Worm (Caenorhabditis elegans) whole organism, L1 larva: Measurements from ENCODE around the gene F46C5.6.

Source experiments
- Y116A8C.19 ChIP-seq: sonication (generic microtip); optimal IDR thresholded peaks from 2 replicates; lab custom pipeline; 2016; ENCODE audit warnings: missing compliant biosample characterization, missing genetic modification characterization, borderline replicate concordance
- blmp-1 ChIP-seq: fragments of 150-350 bp; optimal IDR thresholded peaks from 2 replicates; lab custom pipeline; 2014; ENCODE audit warnings: missing biosample characterization, missing genetic modification characterization
- ceh-82 ChIP-seq, 3 experiments: fragments of 150-350 bp in 1 of 3; sonication (generic microtip) in 2 of 3; optimal IDR thresholded peaks; 2 replicates each; lab custom pipeline; 2014 to 2017; ENCODE audit warnings: missing biosample characterization in 3 of 3, missing genetic modification characterization in 3 of 3
- ces-1 ChIP-seq: fragments of 150-350 bp; optimal IDR thresholded peaks from 2 replicates; lab custom pipeline; 2014; ENCODE audit warnings: missing biosample characterization, missing genetic modification reagents, missing genetic modification characterization
- efl-1 ChIP-seq, 4 experiments: fragments of 150-350 bp; optimal IDR thresholded peaks in 3 of 4; peaks in 1 of 4; 1 replicate in 1 of 4; 2 replicates in 3 of 4; lab custom pipeline; 2014; ENCODE audit warnings: missing biosample characterization in 2 of 4, missing genetic modification characterization in 2 of 4, missing genetic modification reagents in 2 of 4
- efl-3 ChIP-seq: fragments of 200-800 bp; sonication (Bioruptor generic); optimal IDR thresholded peaks from 2 replicates; lab custom pipeline; 2018; ENCODE audit warnings: mild to moderate bottlenecking, missing genetic modification characterization, missing compliant biosample characterization
- egl-13 ChIP-seq: sonication (generic microtip); optimal IDR thresholded peaks from 2 replicates; lab custom pipeline; 2016; ENCODE audit warnings: missing genotype, missing genetic modification reagents, missing genetic modification characterization, missing compliant biosample characterization
- egl-27 ChIP-seq, 2 experiments: fragments of 150-350 bp in 1 of 2; sonication (generic microtip); optimal IDR thresholded peaks; 3 replicates each; lab custom pipeline; 2017 to 2018; ENCODE audit warnings: missing biosample characterization in 2 of 2, missing genetic modification characterization in 2 of 2, missing genetic modification reagents in 2 of 2
- elt-3 ChIP-seq, 6 experiments: fragments of 150-350 bp in 1 of 6; sonication (generic microtip); optimal IDR thresholded peaks; 2 replicates each; lab custom pipeline; 2017 to 2018; ENCODE audit warnings: missing biosample characterization in 6 of 6, missing genetic modification characterization in 6 of 6, inconsistent platforms in 1 of 6
- fkh-10 ChIP-seq: sonication (generic microtip); optimal IDR thresholded peaks from 2 replicates; lab custom pipeline; 2017; ENCODE audit warnings: missing biosample characterization, missing genetic modification reagents, missing genetic modification characterization
- fkh-8 ChIP-seq: sonication (generic microtip); optimal IDR thresholded peaks from 2 replicates; lab custom pipeline; 2016; ENCODE audit warnings: mild to moderate bottlenecking, missing genetic modification characterization, missing compliant biosample characterization
- grh-1 ChIP-seq: fragments of 200-800 bp; sonication (Bioruptor generic); IDR thresholded peaks from 2 replicates; pipeline ENCODE4 v1.3.6; 2022; ENCODE audit warnings: missing genetic modification reagents, missing genetic modification characterization, missing compliant biosample characterization
- jun-1 ChIP-seq: fragments of 150-350 bp; optimal IDR thresholded peaks from 2 replicates; lab custom pipeline; 2014; ENCODE audit warnings: missing biosample characterization, missing genetic modification reagents, missing genetic modification characterization
- lin-14 ChIP-seq: fragments of 200-800 bp; sonication (Bioruptor generic); optimal IDR thresholded peaks from 2 replicates; lab custom pipeline; 2018; ENCODE audit warnings: mild to moderate bottlenecking, missing genetic modification characterization, moderate library complexity, missing compliant biosample characterization
- lin-35 ChIP-seq, 2 experiments: fragments of 150-350 bp; optimal IDR thresholded peaks; 2 replicates each; lab custom pipeline; 2014; ENCODE audit warnings: missing biosample characterization in 2 of 2, missing genetic modification characterization in 2 of 2, missing genetic modification reagents in 2 of 2
- lin-39 ChIP-seq: fragments of 150-350 bp; optimal IDR thresholded peaks from 2 replicates; lab custom pipeline; 2014; ENCODE audit warnings: missing biosample characterization, missing genetic modification reagents, missing genetic modification characterization
- lsy-2 ChIP-seq, 2 experiments: fragments of 150-350 bp; optimal IDR thresholded peaks; 2 replicates each; lab custom pipeline; 2014; ENCODE audit warnings: missing biosample characterization in 2 of 2, missing genetic modification characterization in 2 of 2
- nhr-19 ChIP-seq: fragments of 200-800 bp; sonication (Bioruptor generic); conservative IDR thresholded peaks from 2 replicates; pipeline ENCODE4 v1.3.6; 2022; ENCODE audit warnings: missing genetic modification characterization, missing compliant biosample characterization
- nhr-71 ChIP-seq: sonication (generic microtip); optimal IDR thresholded peaks from 2 replicates; lab custom pipeline; 2016; ENCODE audit warnings: mild to moderate bottlenecking, missing genetic modification characterization, moderate library complexity, missing compliant biosample characterization
- nhr-76 ChIP-seq: sonication (generic microtip); optimal IDR thresholded peaks from 2 replicates; lab custom pipeline; 2017; ENCODE audit warnings: missing biosample characterization, missing genetic modification characterization
- nhr-85 ChIP-seq: sonication (generic microtip); peaks from one replicate; lab custom pipeline; 2016; ENCODE audit warnings: missing genetic modification characterization, inconsistent platforms, missing compliant biosample characterization
- pax-3 ChIP-seq: fragments of 200-800 bp; sonication (Bioruptor generic); optimal IDR thresholded peaks from 2 replicates; lab custom pipeline; 2018; ENCODE audit warnings: mild to moderate bottlenecking, missing genetic modification characterization, moderate library complexity, missing compliant biosample characterization
- pqm-1 ChIP-seq: sonication (generic microtip); optimal IDR thresholded peaks from 3 replicates; lab custom pipeline; 2017; ENCODE audit warnings: missing biosample characterization, missing genetic modification characterization
- skn-1 ChIP-seq: fragments of 150-350 bp; optimal IDR thresholded peaks from 2 replicates; lab custom pipeline; 2014; ENCODE audit warnings: missing biosample characterization, missing genetic modification characterization
- snu-23 ChIP-seq: sonication (generic microtip); optimal IDR thresholded peaks from 2 replicates; lab custom pipeline; 2016; ENCODE audit warnings: missing genetic modification characterization, missing compliant biosample characterization
- sptf-1 ChIP-seq: fragments of 150-350 bp; optimal IDR thresholded peaks from 2 replicates; lab custom pipeline; 2014; ENCODE audit warnings: missing biosample characterization, missing genetic modification characterization
- tbx-2 ChIP-seq: sonication (generic microtip); optimal IDR thresholded peaks from 2 replicates; lab custom pipeline; 2016; ENCODE audit warnings: missing genetic modification characterization, missing compliant biosample characterization
- unc-62 ChIP-seq: fragments of 150-350 bp; optimal IDR thresholded peaks from 2 replicates; lab custom pipeline; 2014; ENCODE audit warnings: missing biosample characterization, missing genetic modification reagents, missing genetic modification characterization
- xbp-1 ChIP-seq: sonication (generic microtip); optimal IDR thresholded peaks from 2 replicates; lab custom pipeline; 2016; ENCODE audit warnings: missing genetic modification characterization, missing compliant biosample characterization
- ztf-4 ChIP-seq: fragments of 150-350 bp; optimal IDR thresholded peaks from 2 replicates; lab custom pipeline; 2014; ENCODE audit warnings: missing biosample characterization, missing genetic modification characterization

The F46C5.6 gene

ce11 chrII:8856524-8856923, 12.2 kb upstream of the F46C5.6 start:
- TF ChIP-seq pax-3 (tag; lab: Kevin White, UChicago) (no peak), blmp-1 (tag; lab: Kevin White, UChicago) (peak; percentile 96)
- TF ChIP-seq, all 84 proteins: peak for 1

DNA sequence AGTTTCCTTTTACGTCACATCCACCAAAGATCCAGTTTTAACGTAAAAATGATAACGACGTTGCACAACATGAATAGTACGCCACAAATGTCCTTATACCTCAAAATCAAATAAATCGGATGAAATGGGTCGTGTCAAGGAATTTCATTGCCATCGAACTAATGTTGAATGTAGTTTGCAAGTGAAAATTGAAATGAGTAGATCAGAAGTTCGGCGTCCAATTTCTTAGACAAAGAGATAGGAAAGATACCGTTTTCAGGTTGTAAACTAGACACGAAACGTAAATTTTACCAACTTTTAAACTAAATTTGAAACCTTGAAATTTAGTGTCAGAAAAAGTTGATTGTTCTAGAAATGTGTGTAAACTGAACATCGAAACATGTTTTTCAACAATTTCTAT, 10.6 kb upstream of the F46C5.6 start:
- no peak for TF ChIP-seq lsy-2 (tag; optimal IDR thresholded peaks at IDR 0.05; lab: Kevin White, UChicago)
- TF ChIP-seq lin-14 (GFP tag; lab: Kevin White, UChicago): peak; percentile 9
- peak; percentile 63 for TF ChIP-seq blmp-1 (tag; lab: Kevin White, UChicago)
- TF ChIP-seq, all 84 proteins: peak for 2

- TF ChIP-seq efl-1 (optimal IDR thresholded peaks at IDR 0.05; lab: Kevin White, UChicago): no peak
- peak in 1 of 2 experiments; percentile 16 for TF ChIP-seq efl-1 (GFP tag; optimal IDR thresholded peaks at IDR 0.05 in 1 of 2; lab: Kevin White, UChicago)
- no peak for TF ChIP-seq unc-62
- TF ChIP-seq egl-13 (tag; lab: Kevin White, UChicago): no peak
- peak; percentile 71 for TF ChIP-seq blmp-1 (tag; lab: Kevin White, UChicago)
- TF ChIP-seq ztf-4 (tag; lab: Kevin White, UChicago): no peak
- TF ChIP-seq Y116A8C.19 (tag; lab: Kevin White, UChicago): no peak
- peak; percentile 65 for TF ChIP-seq nhr-85
- no peak for TF ChIP-seq sptf-1
- TF ChIP-seq nhr-76: no peak
- TF ChIP-seq pqm-1 (tag; lab: Kevin White, UChicago): no peak
- TF ChIP-seq efl-3 (GFP tag; lab: Kevin White, UChicago): no peak
- TF ChIP-seq ces-1 (GFP tag; lab: Kevin White, UChicago): no peak
- TF ChIP-seq fkh-8 (tag; lab: Kevin White, UChicago): no peak
- TF ChIP-seq grh-1 (GFP tag; lab: Robert Waterston, UW): peak; percentile 58
- no peak for TF ChIP-seq xbp-1
- no peak for TF ChIP-seq tbx-2 (tag; lab: Kevin White, UChicago)
- TF ChIP-seq skn-1 (tag; lab: Kevin White, UChicago): no peak
- TF ChIP-seq jun-1 (tag; lab: Kevin White, UChicago): peak; percentile 25
Observed at ce11 chrII:8853960-8854359, 9.6 kb upstream of the F46C5.6 start.

DNA sequence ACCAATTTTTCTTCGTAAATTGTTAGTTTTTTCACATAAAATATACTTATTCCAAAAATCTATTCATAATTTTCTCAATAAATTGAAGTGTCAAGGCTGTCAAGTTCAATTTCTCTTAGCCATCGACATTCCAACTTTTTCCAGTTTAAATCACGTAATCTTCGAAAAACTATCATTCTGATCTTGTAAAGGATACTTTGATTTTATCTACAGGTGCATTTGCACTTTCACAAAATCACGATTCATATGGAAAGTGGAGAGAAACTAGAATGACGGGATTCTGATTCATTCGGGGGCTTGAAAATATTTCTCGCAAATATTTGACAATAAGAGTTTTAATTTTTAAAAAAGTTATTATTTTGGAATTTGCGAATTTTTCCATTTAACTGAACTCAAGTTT, 8.9 kb upstream of the F46C5.6 start:
- TF ChIP-seq lsy-2 (tag; optimal IDR thresholded peaks at IDR 0.05; lab: Kevin White, UChicago): no peak
- peak; percentile 64 for TF ChIP-seq nhr-85

DNA sequence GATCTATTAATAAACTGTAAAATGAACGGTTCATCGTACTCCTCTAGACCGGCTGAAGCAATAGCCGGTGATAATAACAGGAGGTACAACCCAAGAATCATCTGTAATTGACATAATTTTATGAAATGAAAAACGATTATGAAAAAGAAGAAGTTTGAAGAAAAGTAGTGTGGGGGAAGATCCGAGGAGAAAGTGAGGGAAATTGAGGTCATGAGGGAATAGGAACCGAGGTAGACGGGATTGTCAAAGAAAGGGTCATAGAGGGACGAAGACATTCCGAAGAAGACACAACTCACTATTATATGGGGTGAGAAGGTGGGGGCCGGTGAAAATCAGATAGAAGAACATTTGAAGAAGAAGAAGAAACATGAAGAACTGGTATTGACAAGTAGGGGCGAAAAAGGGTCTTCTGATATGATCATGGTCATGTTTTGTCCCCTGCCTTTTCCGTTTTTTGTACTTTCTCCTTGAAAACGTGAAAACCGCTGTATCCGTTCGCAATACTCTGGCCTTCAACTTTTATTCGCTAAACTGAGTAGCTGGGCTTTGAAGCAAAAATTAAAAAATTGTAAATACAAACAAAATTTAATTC, 7.8 kb upstream of the F46C5.6 start, which contains the start of gene oac-46:
TSS of gene oac-46 (minus strand) at position 101 of the 592 bp plus-strand sequence.
- TF ChIP-seq snu-23: peak; percentile 18
- peak; percentile 16 for TF ChIP-seq nhr-71
- no peak for TF ChIP-seq fkh-10 (GFP tag; lab: Kevin White, UChicago)
- peak in 2 of 6 experiments; percentile 20 to 22 for TF ChIP-seq elt-3 (tag; optimal IDR thresholded peaks at IDR 0.05; lab: Kevin White, UChicago)
- peak; percentile 56 for TF ChIP-seq lin-14 (GFP tag; lab: Kevin White, UChicago)
- no peak for TF ChIP-seq lin-39 (tag; lab: Kevin White, UChicago)
- peak; percentile 83 for TF ChIP-seq nhr-85
- TF ChIP-seq blmp-1 (tag; lab: Kevin White, UChicago): peak; percentile 94
- no peak for TF ChIP-seq efl-1 (optimal IDR thresholded peaks at IDR 0.05; lab: Kevin White, UChicago)
- peak in 1 of 2 experiments; percentile 52 for TF ChIP-seq efl-1 (GFP tag; optimal IDR thresholded peaks at IDR 0.05 in 1 of 2; lab: Kevin White, UChicago)
- no peak for TF ChIP-seq lsy-2 (tag; optimal IDR thresholded peaks at IDR 0.05; lab: Kevin White, UChicago)
- TF ChIP-seq egl-27 (tag; optimal IDR thresholded peaks at IDR 0.05; lab: Kevin White, UChicago): no peak

DNA sequence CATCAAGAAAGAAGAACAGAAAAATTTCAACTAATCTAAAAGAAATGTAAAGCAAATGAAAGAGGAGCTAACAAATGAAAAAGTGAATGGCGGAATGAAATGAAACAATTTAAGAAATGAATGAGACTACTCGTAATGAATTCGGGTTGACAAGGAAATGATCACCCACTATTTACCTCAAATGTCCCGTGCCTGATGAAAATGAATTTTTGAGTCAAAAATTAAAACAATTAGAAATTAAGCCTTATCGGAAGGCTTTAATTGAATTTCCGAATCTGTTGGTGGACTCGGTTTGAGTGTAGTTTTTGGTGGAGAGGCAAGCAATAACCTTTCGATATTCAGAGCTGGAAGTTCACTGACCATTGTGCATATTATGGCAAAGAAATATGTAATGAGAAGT, 4.7 kb upstream of the F46C5.6 start:
- TF ChIP-seq lin-14 (GFP tag; lab: Kevin White, UChicago) (no peak), nhr-85 (peak; percentile 32), grh-1 (GFP tag; lab: Robert Waterston, UW) (no peak), efl-1 (optimal IDR thresholded peaks at IDR 0.05; lab: Kevin White, UChicago) (no peak), efl-1 (GFP tag; optimal IDR thresholded peaks at IDR 0.05 in 1 of 2; lab: Kevin White, UChicago) (peak in 1 of 2 experiments; percentile 81), nhr-19 (no peak), lin-35 (GFP tag; optimal IDR thresholded peaks at IDR 0.05; lab: Kevin White, UChicago) (no peak), ceh-82 (tag; optimal IDR thresholded peaks at IDR 0.05; lab: Kevin White, UChicago) (no peak)
